Fruit fly (Drosophila melanogaster) whole organism, embryonic: ENCODE measurements around the gene CG32373.

ENCODE experiments used
- CG10274 ChIP-seq: fragments of 200-800 bp; sonication (Bioruptor generic); optimal IDR thresholded peaks from 3 replicates; lab custom pipeline; 2017; ENCODE audit warnings: missing biosample characterization, mild to moderate bottlenecking, missing genetic modification characterization
- CG10565 ChIP-seq: fragments of 200-800 bp; sonication (Bioruptor generic); optimal IDR thresholded peaks from 3 replicates; lab custom pipeline; 2016; ENCODE audit warnings: missing biosample characterization, mild to moderate bottlenecking, missing genetic modification characterization
- CG10959 ChIP-seq: fragments of 200-800 bp; sonication (Bioruptor generic); IDR thresholded peaks from 2 replicates; pipeline ENCODE4 v1.3.6; 2022; ENCODE audit warnings: missing biosample characterization, missing genetic modification characterization
- CG11085 ChIP-seq: fragments of 200-800 bp; sonication (Bioruptor generic); IDR thresholded peaks from 2 replicates; pipeline ENCODE4 v1.3.6; 2022; ENCODE audit warnings: missing biosample characterization, missing genetic modification characterization
- CG13287 ChIP-seq: fragments of 200-800 bp; sonication (Bioruptor generic); IDR thresholded peaks from 2 replicates; pipeline ENCODE4 v1.3.6; 2022; ENCODE audit warnings: missing biosample characterization, missing genetic modification characterization; ENCODE audit not compliant: partially characterized antibody
- CG14710 ChIP-seq: fragments of 200-800 bp; sonication (Bioruptor generic); optimal IDR thresholded peaks from 3 replicates; lab custom pipeline; 2019; ENCODE audit warnings: missing biosample characterization, mild to moderate bottlenecking, missing genetic modification characterization, moderate library complexity
- CG17385 ChIP-seq: fragments of 200-800 bp; sonication (Bioruptor generic); optimal IDR thresholded peaks from 3 replicates; lab custom pipeline; 2018; ENCODE audit warnings: missing biosample characterization, mild to moderate bottlenecking, missing genetic modification characterization
- CG18011 ChIP-seq: fragments of 200-800 bp; sonication (Bioruptor generic); optimal IDR thresholded peaks from 2 replicates; lab custom pipeline; 2017; ENCODE audit warnings: missing biosample characterization, missing genetic modification characterization, mild to moderate bottlenecking, moderate library complexity, missing genotype
- CG2199 ChIP-seq: fragments of 200-800 bp; sonication (Bioruptor generic); IDR thresholded peaks from 3 replicates; pipeline ENCODE4 v1.3.6; 2022; ENCODE audit warnings: missing biosample characterization, missing genetic modification characterization
- CG2712 ChIP-seq: fragments of 200-800 bp; optimal IDR thresholded peaks from 3 replicates; lab custom pipeline; 2019; ENCODE audit warnings: missing biosample characterization, mild to moderate bottlenecking, missing genetic modification characterization, moderate library complexity
- CG30403 ChIP-seq: fragments of 200-800 bp; sonication (Bioruptor generic); optimal IDR thresholded peaks from 3 replicates; lab custom pipeline; 2016; ENCODE audit warnings: missing biosample characterization, missing genetic modification characterization
- CG32532 ChIP-seq: fragments of 200-800 bp; sonication (Bioruptor generic); IDR thresholded peaks from 2 replicates; pipeline ENCODE4 v1.3.6; 2022; ENCODE audit warnings: missing biosample characterization, missing genetic modification characterization
- CG3407 ChIP-seq: fragments of 200-800 bp; sonication (Bioruptor generic); optimal IDR thresholded peaks from 2 replicates; lab custom pipeline; 2018; ENCODE audit warnings: missing biosample characterization, mild to moderate bottlenecking, missing genetic modification characterization
- CG4617 ChIP-seq: fragments of 200-800 bp; sonication (Bioruptor generic); optimal IDR thresholded peaks from 3 replicates; lab custom pipeline; 2016; ENCODE audit warnings: missing biosample characterization, missing genetic modification characterization, borderline replicate concordance
- CG5180 ChIP-seq: fragments of 200-800 bp; sonication (Bioruptor generic); optimal IDR thresholded peaks from 3 replicates; lab custom pipeline; 2017; ENCODE audit warnings: missing biosample characterization, missing genetic modification characterization, mild to moderate bottlenecking, moderate library complexity, missing genetic modification reagents
- CG9797 ChIP-seq: fragments of 200-800 bp; sonication (Bioruptor generic); optimal IDR thresholded peaks from 3 replicates; lab custom pipeline; 2018; ENCODE audit warnings: missing biosample characterization, mild to moderate bottlenecking, missing genetic modification characterization
- CG9932 ChIP-seq: fragments of 200-800 bp; sonication (Bioruptor generic); IDR thresholded peaks from 2 replicates; pipeline ENCODE4 v1.3.6; 2022; ENCODE audit warnings: missing biosample characterization, missing genetic modification characterization
- CTCF ChIP-seq: fragments of 200-800 bp; sonication (Bioruptor generic); optimal IDR thresholded peaks from 2 replicates; lab custom pipeline; 2017; ENCODE audit warnings: missing biosample characterization, mild to moderate bottlenecking, missing genetic modification characterization, moderate library complexity
- Dbx ChIP-seq: fragments of 200-800 bp; sonication (Bioruptor generic); IDR thresholded peaks from 3 replicates; pipeline ENCODE4 v1.3.6; 2022; ENCODE audit warnings: missing biosample characterization, missing genetic modification characterization
- Drgx ChIP-seq: fragments of 200-800 bp; sonication (Bioruptor generic); IDR thresholded peaks from 2 replicates; pipeline ENCODE4 v1.3.6; 2022; ENCODE audit warnings: missing biosample characterization, missing genetic modification characterization
- Elba2 ChIP-seq: fragments of 200-800 bp; sonication (Bioruptor generic); optimal IDR thresholded peaks from 3 replicates; lab custom pipeline; 2016; ENCODE audit warnings: missing biosample characterization, missing genetic modification characterization
- Fer1 ChIP-seq: fragments of 200-800 bp; sonication (Bioruptor generic); optimal IDR thresholded peaks from 2 replicates; lab custom pipeline; 2017; ENCODE audit warnings: missing biosample characterization, mild to moderate bottlenecking, missing genetic modification characterization
- Hr3 ChIP-seq: fragments of 200-800 bp; sonication (Bioruptor generic); optimal IDR thresholded peaks from 3 replicates; lab custom pipeline; 2016; ENCODE audit warnings: missing biosample characterization, missing genetic modification characterization
- MBD-R2 ChIP-seq: fragments of 200-800 bp; sonication (Bioruptor generic); IDR thresholded peaks from 2 replicates; pipeline ENCODE4 v1.3.6; 2022; ENCODE audit warnings: missing biosample characterization, missing genetic modification characterization
- Mad ChIP-seq: fragments of 200-800 bp; sonication (Bioruptor generic); optimal IDR thresholded peaks from 2 replicates; lab custom pipeline; 2016; ENCODE audit warnings: missing biosample characterization, missing genetic modification characterization
- Med ChIP-seq: fragments of 200-800 bp; sonication (Bioruptor generic); peaks from one replicate; lab custom pipeline; 2016; ENCODE audit warnings: missing biosample characterization, missing genetic modification characterization, mild to moderate bottlenecking, inconsistent platforms, moderate library complexity
- NK7.1 ChIP-seq: fragments of 200-800 bp; sonication (Bioruptor generic); optimal IDR thresholded peaks from 3 replicates; lab custom pipeline; 2016; ENCODE audit warnings: missing biosample characterization, missing genetic modification characterization
- Nf-YB ChIP-seq: fragments of 200-800 bp; sonication (Bioruptor generic); optimal IDR thresholded peaks from 3 replicates; lab custom pipeline; 2019; ENCODE audit warnings: missing biosample characterization, mild to moderate bottlenecking, missing genetic modification characterization, moderate library complexity
- Scr ChIP-seq: fragments of 200-800 bp; sonication (Bioruptor generic); IDR thresholded peaks from 2 replicates; pipeline ENCODE4 v1.3.6; 2022; ENCODE audit warnings: missing biosample characterization, missing genetic modification characterization; ENCODE audit not compliant: partially characterized antibody
- YL-1 ChIP-seq: fragments of 200-800 bp; sonication (Bioruptor generic); optimal IDR thresholded peaks from 3 replicates; lab custom pipeline; 2017; ENCODE audit warnings: missing biosample characterization, mild to moderate bottlenecking, missing genetic modification characterization
- caup ChIP-seq: fragments of 200-800 bp; sonication (Bioruptor generic); optimal IDR thresholded peaks from 3 replicates; lab custom pipeline; 2017; ENCODE audit warnings: missing biosample characterization, mild to moderate bottlenecking, missing genetic modification characterization, moderate library complexity; ENCODE audit not compliant: severe bottlenecking
- chm ChIP-seq: fragments of 200-800 bp; sonication (Bioruptor generic); IDR thresholded peaks from 2 replicates; pipeline ENCODE4 v1.3.6; 2022; ENCODE audit warnings: missing biosample characterization, missing genetic modification characterization
- dm ChIP-seq: fragments of 200-800 bp; sonication (Bioruptor generic); optimal IDR thresholded peaks from 3 replicates; lab custom pipeline; 2016; ENCODE audit warnings: missing biosample characterization, missing genetic modification characterization
- dmrt11E ChIP-seq: fragments of 200-800 bp; sonication (Bioruptor generic); optimal IDR thresholded peaks from 3 replicates; lab custom pipeline; 2018; ENCODE audit warnings: missing biosample characterization, mild to moderate bottlenecking, missing genetic modification characterization, moderate library complexity
- gfzf ChIP-seq: fragments of 200-800 bp; sonication (Bioruptor generic); optimal IDR thresholded peaks from 2 replicates; lab custom pipeline; 2016; ENCODE audit warnings: missing biosample characterization, mild to moderate bottlenecking, missing genetic modification characterization, moderate library complexity
- hkb ChIP-seq, 2 experiments: fragments of 200-800 bp in 1 of 2; fragments of >200 bp in 1 of 2; sonication (Bioruptor generic) in 1 of 2; IDR thresholded peaks in 1 of 2; optimal IDR thresholded peaks in 1 of 2; 2 replicates each; pipeline versions ENCODE4 v1.3.6 to Lab custom; 2017 to 2022; ENCODE audit warnings: missing biosample characterization in 1 of 2, missing genetic modification characterization in 1 of 2
- nom ChIP-seq: fragments of 200-800 bp; sonication (Bioruptor generic); optimal IDR thresholded peaks from 2 replicates; lab custom pipeline; 2017; ENCODE audit warnings: missing biosample characterization, missing genetic modification characterization, mild to moderate bottlenecking, moderate library complexity, missing genetic modification reagents
- onecut ChIP-seq: fragments of 200-800 bp; sonication (Bioruptor generic); IDR thresholded peaks from 2 replicates; pipeline ENCODE4 v1.3.6; 2022; ENCODE audit warnings: missing biosample characterization, missing genetic modification characterization
- pb ChIP-seq: fragments of 200-800 bp; sonication (Bioruptor generic); optimal IDR thresholded peaks from 3 replicates; lab custom pipeline; 2016; ENCODE audit warnings: missing biosample characterization, missing genetic modification characterization
- sd ChIP-seq: fragments of 200-800 bp; sonication (Bioruptor generic); optimal IDR thresholded peaks from 3 replicates; lab custom pipeline; 2018; ENCODE audit warnings: missing biosample characterization, mild to moderate bottlenecking, missing genetic modification characterization, moderate library complexity
- so ChIP-seq: fragments of 200-800 bp; sonication (Bioruptor generic); IDR thresholded peaks from 3 replicates; pipeline ENCODE4 v1.3.6; 2022; ENCODE audit warnings: missing biosample characterization, missing genetic modification characterization
- sr ChIP-seq: fragments of 200-800 bp; sonication (Bioruptor generic); IDR thresholded peaks from 3 replicates; pipeline ENCODE4 v1.3.6; 2022; ENCODE audit warnings: missing biosample characterization, missing genetic modification characterization
- z ChIP-seq: fragments of 200-800 bp; sonication (Bioruptor generic); IDR thresholded peaks from 3 replicates; pipeline ENCODE4 v1.3.6; 2022; ENCODE audit warnings: missing biosample characterization, missing genetic modification characterization

Gene CG32373

dm6 chr3L:7641467-7641866, 8.9 kb upstream of the CG32373 start, which contains the start of gene CG7506 (continued):
- TF ChIP-seq CG2712 (tag; lab: Kevin White, UChicago), result no peak
- no peak for TF ChIP-seq pb (GFP tag; lab: Kevin White, UChicago)
- TF ChIP-seq CG17385, result no peak
- TF ChIP-seq CG10274 (GFP tag; lab: Kevin White, UChicago), result no peak
- no peak for TF ChIP-seq so (GFP tag; lab: Robert Waterston, UW)
- TF ChIP-seq CG10565 (GFP tag; lab: Kevin White, UChicago), result no peak
- peak; percentile 1 for TF ChIP-seq caup (GFP tag; lab: Kevin White, UChicago)
- peak; percentile 73 for TF ChIP-seq Med (GFP tag; lab: Kevin White, UChicago)
- TF ChIP-seq CG14710 (tag; lab: Kevin White, UChicago), result peak; percentile 91
- TF ChIP-seq CG9797 (GFP tag; lab: Kevin White, UChicago), result peak; percentile 60
- TF ChIP-seq CG3407 (GFP tag; lab: Kevin White, UChicago), result no peak
- TF ChIP-seq NK7.1 (GFP tag; lab: Kevin White, UChicago), result no peak
- no peak for TF ChIP-seq chm (GFP tag; lab: Robert Waterston, UW)
- TF ChIP-seq CG9932 (GFP tag; lab: Robert Waterston, UW), result no peak

dm6 chr3L:7643562-7643961, 6.8 kb upstream of the CG32373 start:
- peak; percentile 90 for TF ChIP-seq z
- TF ChIP-seq CTCF, result no peak
- TF ChIP-seq CG11085 (GFP tag; lab: Robert Waterston, UW), result no peak
- TF ChIP-seq Elba2 (GFP tag; lab: Kevin White, UChicago), result peak; percentile 77
- no peak for TF ChIP-seq nom (GFP tag; lab: Kevin White, UChicago)
- no peak for TF ChIP-seq Drgx (GFP tag; lab: Robert Waterston, UW)
- peak; percentile 97 for TF ChIP-seq CG5180 (GFP tag; lab: Kevin White, UChicago)
- no peak for TF ChIP-seq Mad (GFP tag; lab: Kevin White, UChicago)
- TF ChIP-seq dmrt11E (tag; lab: Kevin White, UChicago), result no peak
- no peak for TF ChIP-seq CG18011 (GFP tag; lab: Kevin White, UChicago)
- no peak for TF ChIP-seq Nf-YB (GFP tag; lab: Kevin White, UChicago)
- TF ChIP-seq, all 482 proteins: peak for 3

dm6 chr3L:7650968-7651367, 620 bp downstream of the CG32373 start, which contains the start of gene PGRP-SD:
Gene PGRP-SD, plus strand, starts transcription at chr3L:7651180.
- no peak for TF ChIP-seq CG10959 (GFP tag; lab: Robert Waterston, UW)
- TF ChIP-seq CG2199 (GFP tag; lab: Robert Waterston, UW), result 0 out of 3 replicates have a peak, but pooled peaks have one; percentile 13
- TF ChIP-seq CG30403 (GFP tag; lab: Kevin White, UChicago), result no peak

dm6 chr3L:7654048-7654961, 4.0 kb downstream of the CG32373 start, which contains the start of gene CG7492:
Gene CG7492, minus strand, starts transcription at chr3L:7654752.
- 0 out of 3 replicates have a peak, but pooled peaks have one; percentile 5 for TF ChIP-seq Dbx (GFP tag; lab: Robert Waterston, UW)
- TF ChIP-seq CG13287 (GFP tag; lab: Robert Waterston, UW), result peak; percentile 40; the same call in 1 of the 2 replicates
- peak; percentile 92 for TF ChIP-seq CG4617
- peak; percentile 10; the same call in 1 of the 2 replicates for TF ChIP-seq Scr (GFP tag; lab: Robert Waterston, UW)
- peak; percentile 2 for TF ChIP-seq dm
- peak; percentile 38 for TF ChIP-seq MBD-R2 (GFP tag; lab: Robert Waterston, UW)
- no peak for TF ChIP-seq sd
- no peak for TF ChIP-seq CG32532 (GFP tag; lab: Robert Waterston, UW)
- TF ChIP-seq Elba2 (GFP tag; lab: Kevin White, UChicago), result peak; percentile 94
- TF ChIP-seq caup (GFP tag; lab: Kevin White, UChicago), result no peak
- no peak for TF ChIP-seq Fer1
- TF ChIP-seq Hr3 (GFP tag; lab: Kevin White, UChicago), result no peak
- peak; percentile 32 for TF ChIP-seq hkb (optimal IDR thresholded peaks at IDR 0.05; lab: Kevin White, UChicago)
- no peak for TF ChIP-seq hkb (GFP tag; IDR thresholded peaks at IDR 0.05; lab: Robert Waterston, UW)
- peak; percentile 91 for TF ChIP-seq onecut
- TF ChIP-seq CG10274 (GFP tag; lab: Kevin White, UChicago), result no peak
- TF ChIP-seq gfzf (GFP tag; lab: Kevin White, UChicago), result peak; percentile 64
- peak; percentile 78 for TF ChIP-seq YL-1 (GFP tag; lab: Kevin White, UChicago)
- TF ChIP-seq sr (GFP tag; lab: Robert Waterston, UW), result 0 out of 3 replicates have a peak, but pooled peaks have one; percentile 34
